Fruit fly (Drosophila melanogaster) whole organism, embryonic: ENCODE data around the gene CHES-1-like.

ENCODE experiments used
- Bgb ChIP-seq: fragments of 200-800 bp; sonication (Bioruptor generic); IDR thresholded peaks from 2 replicates; pipeline ENCODE4 v1.3.6; 2022; ENCODE audit warnings: missing biosample characterization, missing genetic modification characterization; ENCODE audit not compliant: partially characterized antibody
- Bteb2 ChIP-seq: fragments of 200-800 bp; sonication (Bioruptor generic); optimal IDR thresholded peaks from 2 replicates; lab custom pipeline; 2016; ENCODE audit warnings: missing biosample characterization, missing genetic modification characterization
- CG10321 ChIP-seq: fragments of 200-800 bp; sonication (Bioruptor generic); IDR thresholded peaks from 2 replicates; pipeline ENCODE4 v1.3.6; 2022; ENCODE audit warnings: missing biosample characterization, missing genetic modification characterization
- CG10431 ChIP-seq: fragments of 200-800 bp; sonication (Bioruptor generic); optimal IDR thresholded peaks from 3 replicates; lab custom pipeline; 2018; ENCODE audit warnings: missing biosample characterization, mild to moderate bottlenecking, missing genetic modification characterization
- CG12104 ChIP-seq: fragments of 200-800 bp; sonication (Bioruptor generic); optimal IDR thresholded peaks from 3 replicates; lab custom pipeline; 2016; ENCODE audit warnings: missing biosample characterization, missing genetic modification characterization
- CG13775 ChIP-seq: fragments of 200-800 bp; sonication (Bioruptor generic); optimal IDR thresholded peaks from 3 replicates; lab custom pipeline; 2017; ENCODE audit warnings: missing biosample characterization, mild to moderate bottlenecking, missing genetic modification characterization
- CG13894 ChIP-seq: fragments of 200-800 bp; sonication (Bioruptor generic); optimal IDR thresholded peaks from 3 replicates; lab custom pipeline; 2018; ENCODE audit warnings: missing biosample characterization, mild to moderate bottlenecking, missing genetic modification characterization, moderate library complexity
- CG14441 ChIP-seq: fragments of 200-800 bp; sonication (Bioruptor generic); IDR thresholded peaks from 2 replicates; pipeline ENCODE4 v1.3.6; 2022; ENCODE audit warnings: missing biosample characterization, missing genetic modification characterization
- CG1647 ChIP-seq: fragments of 200-800 bp; sonication (Bioruptor generic); optimal IDR thresholded peaks from 3 replicates; lab custom pipeline; 2016; ENCODE audit warnings: missing biosample characterization, missing genetic modification characterization
- CG16813 ChIP-seq: fragments of 200-800 bp; sonication (Bioruptor generic); IDR thresholded peaks from 3 replicates; pipeline ENCODE4 v1.3.6; 2022; ENCODE audit warnings: missing biosample characterization, missing genetic modification characterization; ENCODE audit not compliant: partially characterized antibody
- CG16815 ChIP-seq: fragments of 200-800 bp; sonication (Bioruptor generic); optimal IDR thresholded peaks from 3 replicates; lab custom pipeline; 2017; ENCODE audit warnings: missing biosample characterization, mild to moderate bottlenecking, missing genetic modification characterization
- CG17361 ChIP-seq: fragments of 200-800 bp; sonication (Bioruptor generic); IDR thresholded peaks from 3 replicates; pipeline ENCODE4 v1.3.6; 2022; ENCODE audit warnings: missing biosample characterization, missing genetic modification characterization
- CG2120 ChIP-seq: fragments of 200-800 bp; sonication (Bioruptor generic); optimal IDR thresholded peaks from 3 replicates; lab custom pipeline; 2016; ENCODE audit warnings: missing biosample characterization, missing genetic modification characterization
- CG2199 ChIP-seq: fragments of 200-800 bp; sonication (Bioruptor generic); IDR thresholded peaks from 3 replicates; pipeline ENCODE4 v1.3.6; 2022; ENCODE audit warnings: missing biosample characterization, missing genetic modification characterization
- CG32772 ChIP-seq: fragments of 200-800 bp; sonication (Bioruptor generic); IDR thresholded peaks from 2 replicates; pipeline ENCODE4 v1.3.6; 2022; ENCODE audit warnings: missing biosample characterization, missing genetic modification characterization
- CG3281 ChIP-seq: fragments of 200-800 bp; sonication (Bioruptor generic); optimal IDR thresholded peaks from 3 replicates; lab custom pipeline; 2017; ENCODE audit warnings: missing biosample characterization, mild to moderate bottlenecking, missing genetic modification characterization
- CG34224 ChIP-seq: fragments of 200-800 bp; sonication (Bioruptor generic); IDR thresholded peaks from 3 replicates; pipeline ENCODE4 v1.3.6; 2022; ENCODE audit warnings: missing biosample characterization, missing genetic modification characterization; ENCODE audit not compliant: partially characterized antibody
- CG34376 ChIP-seq: fragments of 200-800 bp; sonication (Bioruptor generic); optimal IDR thresholded peaks from 2 replicates; lab custom pipeline; 2018; ENCODE audit warnings: missing biosample characterization, mild to moderate bottlenecking, missing genetic modification characterization
- CG4360 ChIP-seq: fragments of 200-800 bp; sonication (Bioruptor generic); IDR thresholded peaks from 2 replicates; pipeline ENCODE4 v1.3.6; 2022; ENCODE audit warnings: missing biosample characterization, missing genetic modification characterization
- CG4404 ChIP-seq: fragments of 200-800 bp; sonication (Bioruptor generic); IDR thresholded peaks from 2 replicates; pipeline ENCODE4 v1.3.6; 2022; ENCODE audit warnings: missing biosample characterization, missing genetic modification characterization
- CG7357 ChIP-seq: fragments of 200-800 bp; sonication (Bioruptor generic); IDR thresholded peaks from 3 replicates; pipeline ENCODE4 v1.3.6; 2022; ENCODE audit warnings: missing biosample characterization, missing genetic modification characterization
- CG7372 ChIP-seq: fragments of 200-800 bp; sonication (Bioruptor generic); IDR thresholded peaks from 2 replicates; pipeline ENCODE4 v1.3.6; 2022; ENCODE audit warnings: missing biosample characterization, missing genetic modification characterization
- CG7556 ChIP-seq: fragments of 200-800 bp; sonication (Bioruptor generic); optimal IDR thresholded peaks from 2 replicates; lab custom pipeline; 2017; ENCODE audit warnings: missing biosample characterization, mild to moderate bottlenecking, missing genetic modification characterization
- CG9876 ChIP-seq: fragments of 200-800 bp; sonication (Bioruptor generic); optimal IDR thresholded peaks from 2 replicates; lab custom pipeline; 2016; ENCODE audit warnings: missing biosample characterization, missing genetic modification characterization
- D19B ChIP-seq: fragments of 200-800 bp; sonication (Bioruptor generic); optimal IDR thresholded peaks from 2 replicates; lab custom pipeline; 2017; ENCODE audit warnings: missing biosample characterization, mild to moderate bottlenecking, missing genetic modification characterization
- Dip3 ChIP-seq: fragments of 200-800 bp; sonication (Bioruptor generic); optimal IDR thresholded peaks from 3 replicates; lab custom pipeline; 2016; ENCODE audit warnings: missing biosample characterization, missing genetic modification characterization
- Doc3 ChIP-seq: fragments of 200-800 bp; sonication (Bioruptor generic); IDR thresholded peaks from 3 replicates; pipeline ENCODE4 v1.3.6; 2022; ENCODE audit warnings: missing biosample characterization, missing genetic modification characterization; ENCODE audit not compliant: partially characterized antibody
- Hand ChIP-seq: fragments of 200-800 bp; sonication (Bioruptor generic); optimal IDR thresholded peaks from 2 replicates; lab custom pipeline; 2017; ENCODE audit warnings: mild to moderate bottlenecking, missing biosample characterization, missing genetic modification reagents, missing genetic modification characterization
- Hr78 ChIP-seq, 2 experiments: fragments of 200-800 bp in 1 of 2; fragments of >200 bp in 1 of 2; sonication (Bioruptor generic) in 1 of 2; optimal IDR thresholded peaks; 2 replicates each; lab custom pipeline; 2017 to 2019; ENCODE audit warnings: missing biosample characterization in 2 of 2, missing genetic modification characterization in 2 of 2, mild to moderate bottlenecking in 1 of 2, moderate library complexity in 1 of 2
- Optix ChIP-seq: fragments of 200-800 bp; sonication (Bioruptor generic); IDR thresholded peaks from 3 replicates; pipeline ENCODE4 v1.3.6; 2022; ENCODE audit warnings: missing biosample characterization, missing genetic modification characterization
- PHDP ChIP-seq: fragments of 200-800 bp; sonication (Bioruptor generic); optimal IDR thresholded peaks from 3 replicates; lab custom pipeline; 2018; ENCODE audit warnings: missing biosample characterization, mild to moderate bottlenecking, missing genetic modification characterization, moderate library complexity
- Rfx ChIP-seq: fragments of 200-800 bp; sonication (Bioruptor generic); IDR thresholded peaks from 2 replicates; pipeline ENCODE4 v1.3.6; 2022; ENCODE audit warnings: missing biosample characterization, missing genetic modification characterization
- ase ChIP-seq: fragments of 200-800 bp; sonication (Bioruptor generic); IDR thresholded peaks from 3 replicates; pipeline ENCODE4 v1.3.6; 2022; ENCODE audit warnings: missing biosample characterization, missing genetic modification characterization
- ash1 ChIP-seq: fragments of 200-800 bp; sonication (Bioruptor generic); optimal IDR thresholded peaks from 2 replicates; lab custom pipeline; 2018; ENCODE audit warnings: missing biosample characterization, mild to moderate bottlenecking, missing genetic modification characterization
- chm ChIP-seq: fragments of 200-800 bp; sonication (Bioruptor generic); IDR thresholded peaks from 2 replicates; pipeline ENCODE4 v1.3.6; 2022; ENCODE audit warnings: missing biosample characterization, missing genetic modification characterization
- dati ChIP-seq: fragments of 200-800 bp; sonication (Bioruptor generic); IDR thresholded peaks from 2 replicates; pipeline ENCODE4 v1.3.6; 2022; ENCODE audit warnings: missing biosample characterization, missing genetic modification characterization
- dpn ChIP-seq, 2 experiments: fragments of 200-800 bp; sonication (Bioruptor generic); optimal IDR thresholded peaks; 3 replicates each; lab custom pipeline; 2016; ENCODE audit warnings: missing biosample characterization in 2 of 2, missing genetic modification characterization in 2 of 2
- gce ChIP-seq: fragments of 200-800 bp; sonication (Bioruptor generic); IDR thresholded peaks from 3 replicates; pipeline ENCODE4 v1.3.6; 2022; ENCODE audit warnings: missing biosample characterization, missing genetic modification characterization
- ken ChIP-seq: fragments of 200-800 bp; sonication (Bioruptor generic); IDR thresholded peaks from 3 replicates; pipeline ENCODE4 v1.3.6; 2022; ENCODE audit warnings: missing biosample characterization, missing genetic modification characterization
- org-1 ChIP-seq: fragments of 200-800 bp; sonication (Bioruptor generic); optimal IDR thresholded peaks from 2 replicates; lab custom pipeline; 2017; ENCODE audit warnings: missing biosample characterization, missing genetic modification characterization
- otp ChIP-seq: fragments of 200-800 bp; sonication (Bioruptor generic); IDR thresholded peaks from 3 replicates; pipeline ENCODE4, ENCODE4 v1.3.6; 2022; ENCODE audit warnings: missing biosample characterization, missing genetic modification characterization
- rib ChIP-seq: fragments of 200-800 bp; sonication (Bioruptor generic); IDR thresholded peaks from 2 replicates; pipeline ENCODE4 v1.3.6; 2022; ENCODE audit warnings: missing biosample characterization, missing genetic modification characterization
- scrt ChIP-seq: fragments of 200-800 bp; sonication (Bioruptor generic); optimal IDR thresholded peaks from 2 replicates; lab custom pipeline; 2018; ENCODE audit warnings: missing biosample characterization, mild to moderate bottlenecking, missing genetic modification characterization, moderate library complexity
- sens-2 ChIP-seq: fragments of 200-800 bp; sonication (Bioruptor generic); IDR thresholded peaks from 2 replicates; pipeline ENCODE4 v1.3.6; 2022; ENCODE audit warnings: missing biosample characterization, missing genetic modification characterization
- sr ChIP-seq: fragments of 200-800 bp; sonication (Bioruptor generic); IDR thresholded peaks from 3 replicates; pipeline ENCODE4 v1.3.6; 2022; ENCODE audit warnings: missing biosample characterization, missing genetic modification characterization
- tgo ChIP-seq: fragments of 200-800 bp; sonication (Bioruptor generic); IDR thresholded peaks from 3 replicates; pipeline ENCODE4 v1.3.6; 2022; ENCODE audit warnings: missing biosample characterization, missing genetic modification characterization
- tio ChIP-seq: fragments of 200-800 bp; sonication (Bioruptor generic); optimal IDR thresholded peaks from 2 replicates; lab custom pipeline; 2017; ENCODE audit warnings: missing biosample characterization, missing genetic modification characterization, inconsistent platforms
- unc-4 ChIP-seq: fragments of 200-800 bp; sonication (Bioruptor generic); IDR thresholded peaks from 2 replicates; pipeline ENCODE4 v1.3.6; 2022; ENCODE audit warnings: missing biosample characterization, missing genetic modification characterization; ENCODE audit not compliant: partially characterized antibody
- wek ChIP-seq: fragments of 200-800 bp; sonication (Bioruptor generic); optimal IDR thresholded peaks from 3 replicates; lab custom pipeline; 2018; ENCODE audit warnings: missing biosample characterization, mild to moderate bottlenecking, missing genetic modification characterization, moderate library complexity

Gene CHES-1-like

dm6 chrX:7698000-7698896, 10.9 kb downstream of the CHES-1-like start (continued):
- TF ChIP-seq Hand (peak; percentile 94), CG16813 (GFP tag; lab: Robert Waterston, UW) (no peak), Doc3 (no peak), CG7556 (GFP tag; lab: Kevin White, UChicago) (peak; percentile 96), CG16815 (GFP tag; lab: Kevin White, UChicago) (peak; percentile 85), CG4404 (GFP tag; lab: Robert Waterston, UW) (peak; percentile 84), CG2120 (GFP tag; lab: Kevin White, UChicago) (peak; percentile 97), otp (GFP tag; lab: Robert Waterston, UW) (peak; percentile 94), wek (peak; percentile 74), CG34224 (GFP tag; lab: Robert Waterston, UW) (no peak), CG7357 (GFP tag; lab: Robert Waterston, UW) (peak; percentile 82), CG1647 (GFP tag; lab: Kevin White, UChicago) (peak; percentile 90), scrt (GFP tag; lab: Kevin White, UChicago) (peak; percentile 93), ase (GFP tag; lab: Robert Waterston, UW) (peak; percentile 96), PHDP (tag; lab: Kevin White, UChicago) (peak; percentile 98), D19B (GFP tag; lab: Kevin White, UChicago) (peak; percentile 87), ash1 (GFP tag; lab: Kevin White, UChicago) (no peak), CG7372 (GFP tag; lab: Robert Waterston, UW) (peak; percentile 94), CG32772 (GFP tag; lab: Robert Waterston, UW) (peak; percentile 96), Bgb (GFP tag; lab: Robert Waterston, UW) (no peak), Hr78 (GFP tag; optimal IDR thresholded peaks at IDR 0.05; lab: Kevin White, UChicago) (peak in 1 of 2 experiments; percentile 84), CG13894 (peak; percentile 92), CG14441 (GFP tag; lab: Robert Waterston, UW) (peak; percentile 97), org-1 (peak; percentile 92), Optix (peak; percentile 78; the same call in 2 of the 3 replicates), sens-2 (peak; percentile 89), CG10431 (GFP tag; lab: Kevin White, UChicago) (peak; percentile 80), sr (GFP tag; lab: Robert Waterston, UW) (peak; percentile 83), CG4360 (GFP tag; lab: Robert Waterston, UW) (peak; percentile 68), CG10321 (GFP tag; lab: Robert Waterston, UW) (peak; percentile 68), dpn (GFP tag; optimal IDR thresholded peaks at IDR 0.05; lab: Kevin White, UChicago) (peak; percentile 91 to 95), CG17361 (peak; percentile 99), tgo (peak; percentile 97), unc-4 (no peak), chm (GFP tag; lab: Robert Waterston, UW) (peak; percentile 90), rib (GFP tag; lab: Robert Waterston, UW) (peak; percentile 95), Bteb2 (GFP tag; lab: Kevin White, UChicago) (peak; percentile 92), Rfx (peak; percentile 97), gce (peak; percentile 85; the same call in 2 of the 3 replicates), Dip3 (GFP tag; lab: Kevin White, UChicago) (peak; percentile 92), CG13775 (GFP tag; lab: Kevin White, UChicago) (peak; percentile 94), dati (GFP tag; lab: Robert Waterston, UW) (peak; percentile 76; the same call in 1 of the 2 replicates), CG9876 (GFP tag; lab: Kevin White, UChicago) (peak; percentile 66), CG12104 (peak; percentile 91), tio (GFP tag; lab: Kevin White, UChicago) (peak; percentile 91), CG34376 (GFP tag; lab: Kevin White, UChicago) (peak; percentile 87), CG3281 (GFP tag; lab: Kevin White, UChicago) (peak; percentile 97), ken (GFP tag; lab: Robert Waterston, UW) (peak; percentile 95), CG2199 (GFP tag; lab: Robert Waterston, UW) (peak; percentile 85; the same call in 1 of the 3 replicates)
